Worm (Caenorhabditis elegans): ENCODE measurements around the gene rpc-1.

- TF ChIP-seq elt-1 (tag; optimal IDR thresholded peaks at IDR 0.05), result no peak
- TF ChIP-seq aly-2 (tag; optimal IDR thresholded peaks at IDR 0.05), result no peak
Observed at ce11 chrIV:7175346-7175745, 9.8 kb upstream of the rpc-1 start, which contains the start of gene C42D4.19.
